Worm (Caenorhabditis elegans) whole organism, L1 larva: ENCODE measurements around the gene ZK686.2.

Source experiments
- C16A3.4 ChIP-seq: fragments of 150-350 bp; optimal IDR thresholded peaks from 2 replicates; lab custom pipeline; 2014; ENCODE audit warnings: missing biosample characterization, missing genetic modification characterization
- C34B4.2 ChIP-seq: sonication (generic microtip); optimal IDR thresholded peaks from 2 replicates; lab custom pipeline; 2017; ENCODE audit warnings: mild to moderate bottlenecking, missing genetic modification characterization, missing compliant biosample characterization
- F16B12.6 ChIP-seq: fragments of 150-350 bp; optimal IDR thresholded peaks from 2 replicates; lab custom pipeline; 2014; ENCODE audit warnings: missing biosample characterization, missing genetic modification characterization
- Y116A8C.19 ChIP-seq: sonication (generic microtip); optimal IDR thresholded peaks from 2 replicates; lab custom pipeline; 2016; ENCODE audit warnings: missing compliant biosample characterization, missing genetic modification characterization, borderline replicate concordance
- alr-1 ChIP-seq: fragments of 200-800 bp; sonication (Bioruptor generic); optimal IDR thresholded peaks from 2 replicates; lab custom pipeline; 2018; ENCODE audit warnings: borderline replicate concordance, mild to moderate bottlenecking, missing genetic modification characterization, missing compliant biosample characterization
- aly-2 ChIP-seq: fragments of 150-350 bp; optimal IDR thresholded peaks from 2 replicates; lab custom pipeline; 2014; ENCODE audit warnings: missing biosample characterization, missing genetic modification characterization
- blmp-1 ChIP-seq: fragments of 150-350 bp; optimal IDR thresholded peaks from 2 replicates; lab custom pipeline; 2014; ENCODE audit warnings: missing biosample characterization, missing genetic modification characterization
- ceh-63 ChIP-seq: fragments of 200-800 bp; sonication (Bioruptor generic); optimal IDR thresholded peaks from 2 replicates; lab custom pipeline; 2018; ENCODE audit warnings: mild to moderate bottlenecking, missing genetic modification characterization, missing compliant biosample characterization
- ceh-8 ChIP-seq: fragments of 200-800 bp; sonication (Bioruptor generic); optimal IDR thresholded peaks from 2 replicates; lab custom pipeline; 2018; ENCODE audit warnings: mild to moderate bottlenecking, missing genetic modification characterization, moderate library complexity, missing compliant biosample characterization
- ceh-82 ChIP-seq, 3 experiments: fragments of 150-350 bp in 1 of 3; sonication (generic microtip) in 2 of 3; optimal IDR thresholded peaks; 2 replicates each; lab custom pipeline; 2014 to 2017; ENCODE audit warnings: missing biosample characterization in 3 of 3, missing genetic modification characterization in 3 of 3
- ceh-88 ChIP-seq: fragments of 200-800 bp; sonication (Bioruptor generic); IDR thresholded peaks from 2 replicates; pipeline ENCODE4 v1.3.6; 2022; ENCODE audit warnings: missing genetic modification characterization, missing compliant biosample characterization
- dsc-1 ChIP-seq: sonication (generic microtip); optimal IDR thresholded peaks from 2 replicates; lab custom pipeline; 2016; ENCODE audit warnings: mild to moderate bottlenecking, missing genetic modification characterization, missing compliant biosample characterization
- efl-1 ChIP-seq, 4 experiments: fragments of 150-350 bp; optimal IDR thresholded peaks in 3 of 4; peaks in 1 of 4; 1 replicate in 1 of 4; 2 replicates in 3 of 4; lab custom pipeline; 2014; ENCODE audit warnings: missing biosample characterization in 2 of 4, missing genetic modification characterization in 2 of 4, missing genetic modification reagents in 2 of 4
- ets-5 ChIP-seq: fragments of 200-800 bp; sonication (Bioruptor generic); IDR thresholded peaks from 2 replicates; pipeline ENCODE4 v1.3.6; 2022; ENCODE audit warnings: missing genetic modification characterization, missing compliant biosample characterization
- fkh-4 ChIP-seq: sonication (generic microtip); optimal IDR thresholded peaks from 2 replicates; lab custom pipeline; 2016; ENCODE audit warnings: missing compliant biosample characterization, missing genetic modification characterization, borderline replicate concordance
- fos-1 ChIP-seq: fragments of 150-350 bp; optimal IDR thresholded peaks from 2 replicates; lab custom pipeline; 2014; ENCODE audit warnings: missing biosample characterization, missing genetic modification characterization
- hlh-4 ChIP-seq: sonication (generic microtip); optimal IDR thresholded peaks from 2 replicates; lab custom pipeline; 2016; ENCODE audit warnings: mild to moderate bottlenecking, missing genetic modification characterization, missing compliant biosample characterization
- irx-1 ChIP-seq: sonication (generic microtip); optimal IDR thresholded peaks from 2 replicates; lab custom pipeline; 2016; ENCODE audit warnings: missing genetic modification characterization, missing compliant biosample characterization
- isw-1 ChIP-seq: fragments of 200-800 bp; sonication (Bioruptor generic); IDR thresholded peaks from 2 replicates; pipeline ENCODE4 v1.3.6; 2022; ENCODE audit warnings: missing genetic modification characterization, missing compliant biosample characterization
- jun-1 ChIP-seq: fragments of 150-350 bp; optimal IDR thresholded peaks from 2 replicates; lab custom pipeline; 2014; ENCODE audit warnings: missing biosample characterization, missing genetic modification reagents, missing genetic modification characterization
- lin-13 ChIP-seq: fragments of 150-350 bp; optimal IDR thresholded peaks from 2 replicates; lab custom pipeline; 2014; ENCODE audit warnings: missing biosample characterization, missing genetic modification reagents, missing genetic modification characterization
- lin-14 ChIP-seq: fragments of 200-800 bp; sonication (Bioruptor generic); optimal IDR thresholded peaks from 2 replicates; lab custom pipeline; 2018; ENCODE audit warnings: mild to moderate bottlenecking, missing genetic modification characterization, moderate library complexity, missing compliant biosample characterization
- lin-35 ChIP-seq, 2 experiments: fragments of 150-350 bp; optimal IDR thresholded peaks; 2 replicates each; lab custom pipeline; 2014; ENCODE audit warnings: missing biosample characterization in 2 of 2, missing genetic modification characterization in 2 of 2, missing genetic modification reagents in 2 of 2
- lin-39 ChIP-seq: fragments of 150-350 bp; optimal IDR thresholded peaks from 2 replicates; lab custom pipeline; 2014; ENCODE audit warnings: missing biosample characterization, missing genetic modification reagents, missing genetic modification characterization
- lir-3 ChIP-seq: sonication (generic microtip); optimal IDR thresholded peaks from 2 replicates; lab custom pipeline; 2016; ENCODE audit warnings: mild to moderate bottlenecking, missing genetic modification characterization, moderate library complexity, missing compliant biosample characterization; ENCODE audit not compliant: poor library complexity
- lsy-2 ChIP-seq, 2 experiments: fragments of 150-350 bp; optimal IDR thresholded peaks; 2 replicates each; lab custom pipeline; 2014; ENCODE audit warnings: missing biosample characterization in 2 of 2, missing genetic modification characterization in 2 of 2
- mdl-1 ChIP-seq, 2 experiments: fragments of 150-350 bp; optimal IDR thresholded peaks; 2 replicates each; lab custom pipeline; 2014 to 2017; ENCODE audit warnings: missing biosample characterization in 2 of 2, missing genetic modification characterization in 2 of 2, inconsistent platforms in 1 of 2
- nhr-11 ChIP-seq: fragments of 150-350 bp; optimal IDR thresholded peaks from 2 replicates; lab custom pipeline; 2014; ENCODE audit warnings: missing biosample characterization, missing genetic modification characterization
- nhr-12 ChIP-seq: sonication (generic microtip); optimal IDR thresholded peaks from 2 replicates; lab custom pipeline; 2017; ENCODE audit warnings: missing biosample characterization, missing genetic modification characterization
- nhr-28 ChIP-seq: fragments of 150-350 bp; optimal IDR thresholded peaks from 2 replicates; lab custom pipeline; 2014; ENCODE audit warnings: missing biosample characterization, missing genetic modification characterization
- nhr-47 ChIP-seq: sonication (generic microtip); optimal IDR thresholded peaks from 2 replicates; lab custom pipeline; 2016; ENCODE audit warnings: mild to moderate bottlenecking, missing genetic modification characterization, moderate library complexity, missing compliant biosample characterization
- nhr-84 ChIP-seq: sonication (generic microtip); optimal IDR thresholded peaks from 2 replicates; lab custom pipeline; 2017; ENCODE audit warnings: missing biosample characterization, missing genetic modification characterization
- nhr-85 ChIP-seq: sonication (generic microtip); peaks from one replicate; lab custom pipeline; 2016; ENCODE audit warnings: missing genetic modification characterization, inconsistent platforms, missing compliant biosample characterization
- nhr-90 ChIP-seq: sonication (generic microtip); optimal IDR thresholded peaks from 2 replicates; lab custom pipeline; 2016; ENCODE audit warnings: mild to moderate bottlenecking, missing genetic modification characterization, missing compliant biosample characterization; ENCODE audit not compliant: poor library complexity
- pqm-1 ChIP-seq: sonication (generic microtip); optimal IDR thresholded peaks from 3 replicates; lab custom pipeline; 2017; ENCODE audit warnings: missing biosample characterization, missing genetic modification characterization
- rnt-1 ChIP-seq: sonication (generic microtip); optimal IDR thresholded peaks from 2 replicates; lab custom pipeline; 2016; ENCODE audit warnings: mild to moderate bottlenecking, missing genetic modification characterization, moderate library complexity, missing compliant biosample characterization
- snu-23 ChIP-seq: sonication (generic microtip); optimal IDR thresholded peaks from 2 replicates; lab custom pipeline; 2016; ENCODE audit warnings: missing genetic modification characterization, missing compliant biosample characterization
- sox-4 ChIP-seq: sonication (generic microtip); optimal IDR thresholded peaks from 2 replicates; lab custom pipeline; 2016; ENCODE audit warnings: missing genetic modification characterization, missing compliant biosample characterization
- sptf-1 ChIP-seq: fragments of 150-350 bp; optimal IDR thresholded peaks from 2 replicates; lab custom pipeline; 2014; ENCODE audit warnings: missing biosample characterization, missing genetic modification characterization
- sup-37 ChIP-seq: fragments of 200-800 bp; sonication (Bioruptor generic); optimal IDR thresholded peaks from 2 replicates; lab custom pipeline; 2018; ENCODE audit warnings: mild to moderate bottlenecking, missing genetic modification characterization, missing compliant biosample characterization
- swsn-7 ChIP-seq: sonication (generic microtip); optimal IDR thresholded peaks from 2 replicates; lab custom pipeline; 2016; ENCODE audit warnings: missing genetic modification characterization, missing compliant biosample characterization
- tbx-2 ChIP-seq: sonication (generic microtip); optimal IDR thresholded peaks from 2 replicates; lab custom pipeline; 2016; ENCODE audit warnings: missing genetic modification characterization, missing compliant biosample characterization
- unc-130 ChIP-seq: fragments of 150-350 bp; optimal IDR thresholded peaks from 2 replicates; lab custom pipeline; 2017; ENCODE audit warnings: missing biosample characterization, missing genetic modification characterization, inconsistent platforms
- unc-86 ChIP-seq: sonication (generic microtip); optimal IDR thresholded peaks from 2 replicates; lab custom pipeline; 2016; ENCODE audit warnings: missing genetic modification characterization, missing compliant biosample characterization
- unc-98 ChIP-seq: fragments of 200-800 bp; sonication (Bioruptor generic); IDR thresholded peaks from 2 replicates; pipeline ENCODE4 v1.3.6; 2022; ENCODE audit warnings: missing genetic modification characterization, missing compliant biosample characterization
- ztf-11 ChIP-seq, 2 experiments: sonication (generic microtip); optimal IDR thresholded peaks; 2 replicates each; lab custom pipeline; 2016 to 2017; ENCODE audit warnings: missing genetic modification characterization in 2 of 2, missing biosample characterization in 1 of 2, missing compliant biosample characterization in 1 of 2
- ztf-4 ChIP-seq: fragments of 150-350 bp; optimal IDR thresholded peaks from 2 replicates; lab custom pipeline; 2014; ENCODE audit warnings: missing biosample characterization, missing genetic modification characterization

Gene ZK686.2

ce11 chrIII:7720861-7721260, 45.0 kb downstream of the ZK686.2 start (continued):
- TF ChIP-seq ceh-63 (GFP tag; lab: Kevin White, UChicago) = no peak
- no peak for TF ChIP-seq sptf-1 (tag; lab: Kevin White, UChicago)
- TF ChIP-seq unc-86 (tag; lab: Kevin White, UChicago) = peak; percentile 43
- TF ChIP-seq lin-39 (tag; lab: Kevin White, UChicago) = no peak
- TF ChIP-seq pqm-1 (tag; lab: Kevin White, UChicago) = no peak
- peak in 1 of 2 experiments; percentile 50 for TF ChIP-seq mdl-1 (tag; optimal IDR thresholded peaks at IDR 0.05; lab: Kevin White, UChicago)
- no peak for TF ChIP-seq hlh-4 (tag; lab: Kevin White, UChicago)
- TF ChIP-seq lin-13 (GFP tag; lab: Kevin White, UChicago) = peak; percentile 27
- no peak for TF ChIP-seq C34B4.2
- TF ChIP-seq fos-1 (tag; lab: Kevin White, UChicago) = no peak
- TF ChIP-seq irx-1 (tag; lab: Kevin White, UChicago) = peak; percentile 35
- TF ChIP-seq jun-1 (tag; lab: Kevin White, UChicago) = no peak
- TF ChIP-seq rnt-1 (tag; lab: Kevin White, UChicago) = peak; percentile 66
- no peak for TF ChIP-seq F16B12.6 (tag; lab: Kevin White, UChicago)
- TF ChIP-seq blmp-1 (tag; lab: Kevin White, UChicago) = no peak
- TF ChIP-seq aly-2 (tag; lab: Kevin White, UChicago) = no peak
- TF ChIP-seq C16A3.4 (tag; lab: Kevin White, UChicago) = peak; percentile 6
- no peak for TF ChIP-seq sup-37 (GFP tag; lab: Kevin White, UChicago)
- no peak for TF ChIP-seq ets-5 (GFP tag; lab: Robert Waterston, UW)
- TF ChIP-seq ztf-11 (tag; optimal IDR thresholded peaks at IDR 0.05; lab: Kevin White, UChicago) = no peak
- TF ChIP-seq nhr-47 (tag; lab: Kevin White, UChicago) = peak; percentile 61
- peak; percentile 16 for TF ChIP-seq sox-4 (tag; lab: Kevin White, UChicago)
- peak in 1 of 3 experiments; percentile 34 for TF ChIP-seq ceh-82 (tag; optimal IDR thresholded peaks at IDR 0.05; lab: Kevin White, UChicago)
- TF ChIP-seq ztf-4 = no peak
- TF ChIP-seq fkh-4 (tag; lab: Kevin White, UChicago) = no peak
- TF ChIP-seq ceh-8 = no peak
- peak; percentile 72 for TF ChIP-seq snu-23
- peak; percentile 63 for TF ChIP-seq dsc-1
- TF ChIP-seq nhr-90 = no peak
- TF ChIP-seq nhr-84 (tag; lab: Kevin White, UChicago) = no peak
- peak; percentile 3 to 52 for TF ChIP-seq lin-35 (GFP tag; optimal IDR thresholded peaks at IDR 0.05; lab: Kevin White, UChicago)
- TF ChIP-seq unc-98 (GFP tag; lab: Robert Waterston, UW) = no peak
- TF ChIP-seq nhr-28 = no peak
- peak; percentile 34 for TF ChIP-seq lir-3
- TF ChIP-seq nhr-85 (tag; lab: Kevin White, UChicago) = no peak
- peak; percentile 41 for TF ChIP-seq swsn-7 (tag; lab: Kevin White, UChicago)
- no peak for TF ChIP-seq nhr-12 (tag; lab: Kevin White, UChicago)
- TF ChIP-seq lsy-2 (tag; optimal IDR thresholded peaks at IDR 0.05; lab: Kevin White, UChicago) = peak; percentile 63 to 75
- peak; percentile 27 for TF ChIP-seq nhr-11
- TF ChIP-seq efl-1 (optimal IDR thresholded peaks at IDR 0.05; lab: Kevin White, UChicago) = peak; percentile 8 to 32
- TF ChIP-seq efl-1 (GFP tag; optimal IDR thresholded peaks at IDR 0.05 in 1 of 2; lab: Kevin White, UChicago) = peak; percentile 31 to 94
- TF ChIP-seq alr-1 = no peak
- peak; percentile 93 for TF ChIP-seq lin-14
- no peak for TF ChIP-seq unc-130 (tag; lab: Kevin White, UChicago)
- peak; percentile 41; the same call in 1 of the 2 replicates for TF ChIP-seq ceh-88 (GFP tag; lab: Robert Waterston, UW)
- TF ChIP-seq Y116A8C.19 (tag; lab: Kevin White, UChicago) = no peak
- peak; percentile 53 for TF ChIP-seq tbx-2 (tag; lab: Kevin White, UChicago)
- peak; percentile 45; the same call in 1 of the 2 replicates for TF ChIP-seq isw-1 (GFP tag; lab: Robert Waterston, UW)
